Fruit fly (Drosophila melanogaster) whole organism, embryonic: ENCODE measurements around the gene Rchy1.

Experiments used
- B-H2 ChIP-seq: fragments of 200-800 bp; sonication (Bioruptor generic); optimal IDR thresholded peaks from 2 replicates; lab custom pipeline; 2018; ENCODE audit warnings: missing biosample characterization, mild to moderate bottlenecking, missing genetic modification characterization
- CG1233 ChIP-seq: fragments of 200-800 bp; sonication (Bioruptor generic); optimal IDR thresholded peaks from 4 replicates; lab custom pipeline; 2018; ENCODE audit warnings: missing biosample characterization, mild to moderate bottlenecking, missing genetic modification characterization
- CG12769 ChIP-seq: fragments of 200-800 bp; sonication (Bioruptor generic); optimal IDR thresholded peaks from 2 replicates; lab custom pipeline; 2019; ENCODE audit warnings: missing biosample characterization, mild to moderate bottlenecking, missing genetic modification characterization, moderate library complexity
- CG15601 ChIP-seq: fragments of 200-800 bp; sonication (Bioruptor generic); optimal IDR thresholded peaks from 3 replicates; lab custom pipeline; 2019; ENCODE audit warnings: missing biosample characterization, mild to moderate bottlenecking, missing genetic modification characterization, moderate library complexity
- CG17361 ChIP-seq: fragments of 200-800 bp; sonication (Bioruptor generic); IDR thresholded peaks from 3 replicates; pipeline ENCODE4 v1.3.6; 2022; ENCODE audit warnings: missing biosample characterization, missing genetic modification characterization
- CG17612 ChIP-seq: fragments of 200-800 bp; sonication (Bioruptor generic); IDR thresholded peaks from 2 replicates; pipeline ENCODE4 v1.3.6; 2022; ENCODE audit warnings: missing biosample characterization, missing genetic modification characterization
- CG1792 ChIP-seq: fragments of 200-800 bp; sonication (Bioruptor generic); optimal IDR thresholded peaks from 2 replicates; lab custom pipeline; 2016; ENCODE audit warnings: missing biosample characterization, missing genetic modification characterization
- CG2129 ChIP-seq: fragments of 200-800 bp; sonication (Bioruptor generic); IDR thresholded peaks from 2 replicates; pipeline ENCODE4 v1.3.6; 2022; ENCODE audit warnings: missing biosample characterization, missing genetic modification characterization; ENCODE audit not compliant: partially characterized antibody
- CG33557 ChIP-seq: fragments of 200-800 bp; sonication (Bioruptor generic); optimal IDR thresholded peaks from 2 replicates; lab custom pipeline; 2019; ENCODE audit warnings: missing biosample characterization, mild to moderate bottlenecking, missing genetic modification characterization, moderate library complexity
- CG4617 ChIP-seq: fragments of 200-800 bp; sonication (Bioruptor generic); optimal IDR thresholded peaks from 3 replicates; lab custom pipeline; 2016; ENCODE audit warnings: missing biosample characterization, missing genetic modification characterization, borderline replicate concordance
- CG5180 ChIP-seq: fragments of 200-800 bp; sonication (Bioruptor generic); optimal IDR thresholded peaks from 3 replicates; lab custom pipeline; 2017; ENCODE audit warnings: missing biosample characterization, missing genetic modification characterization, mild to moderate bottlenecking, moderate library complexity, missing genetic modification reagents
- CG6689 ChIP-seq: fragments of 200-800 bp; sonication (Bioruptor generic); IDR thresholded peaks from 2 replicates; pipeline ENCODE4 v1.3.6; 2022; ENCODE audit warnings: missing biosample characterization, missing genetic modification characterization
- CG7556 ChIP-seq: fragments of 200-800 bp; sonication (Bioruptor generic); optimal IDR thresholded peaks from 2 replicates; lab custom pipeline; 2017; ENCODE audit warnings: missing biosample characterization, mild to moderate bottlenecking, missing genetic modification characterization
- CG8924 ChIP-seq: fragments of 200-800 bp; optimal IDR thresholded peaks from 3 replicates; lab custom pipeline; 2019; ENCODE audit warnings: missing biosample characterization, mild to moderate bottlenecking, missing genetic modification characterization, moderate library complexity
- CG9932 ChIP-seq: fragments of 200-800 bp; sonication (Bioruptor generic); IDR thresholded peaks from 2 replicates; pipeline ENCODE4 v1.3.6; 2022; ENCODE audit warnings: missing biosample characterization, missing genetic modification characterization
- Dad ChIP-seq: fragments of 200-800 bp; sonication (Bioruptor generic); optimal IDR thresholded peaks from 3 replicates; lab custom pipeline; 2016; ENCODE audit warnings: missing biosample characterization, missing genetic modification characterization
- Dek ChIP-seq: fragments of 200-800 bp; sonication (Bioruptor generic); optimal IDR thresholded peaks from 3 replicates; lab custom pipeline; 2019; ENCODE audit warnings: missing biosample characterization, mild to moderate bottlenecking, missing genetic modification characterization, moderate library complexity
- Dref ChIP-seq: fragments of 200-800 bp; sonication (Bioruptor generic); IDR thresholded peaks from 2 replicates; pipeline ENCODE4 v1.3.6; 2022; ENCODE audit warnings: missing biosample characterization, missing genetic modification characterization
- E2f1 ChIP-seq: fragments of 200-800 bp; sonication (Bioruptor generic); IDR thresholded peaks from 2 replicates; pipeline ENCODE4 v1.3.6; 2022; ENCODE audit warnings: missing biosample characterization, missing genetic modification characterization
- Hr51 ChIP-seq, 2 experiments: fragments of 200-800 bp; sonication (Bioruptor generic); optimal IDR thresholded peaks; 2 replicates in 1 of 2; 3 replicates in 1 of 2; lab custom pipeline; 2016 to 2018; ENCODE audit warnings: missing biosample characterization in 2 of 2, missing genetic modification characterization in 2 of 2, mild to moderate bottlenecking in 1 of 2, moderate library complexity in 1 of 2
- Lpt ChIP-seq: fragments of >200 bp; optimal IDR thresholded peaks from 2 replicates; lab custom pipeline; 2018; ENCODE audit warnings: missing biosample characterization, missing genetic modification characterization
- NFAT ChIP-seq: fragments of 200-800 bp; sonication (Bioruptor generic); IDR thresholded peaks from 2 replicates; pipeline ENCODE4 v1.3.6; 2022; ENCODE audit warnings: missing biosample characterization, missing genetic modification characterization
- Pdp1 ChIP-seq, 2 experiments: fragments of 200-800 bp; sonication (Bioruptor generic); optimal IDR thresholded peaks; 3 replicates each; lab custom pipeline; 2016; ENCODE audit warnings: missing biosample characterization in 2 of 2, missing genetic modification characterization in 2 of 2, mild to moderate bottlenecking in 1 of 2, moderate library complexity in 1 of 2
- Rfx ChIP-seq: fragments of 200-800 bp; sonication (Bioruptor generic); IDR thresholded peaks from 2 replicates; pipeline ENCODE4 v1.3.6; 2022; ENCODE audit warnings: missing biosample characterization, missing genetic modification characterization
- Rx ChIP-seq: fragments of 200-800 bp; sonication (Bioruptor generic); IDR thresholded peaks from 2 replicates; pipeline ENCODE4 v1.3.6; 2022; ENCODE audit warnings: missing biosample characterization, missing genetic modification characterization
- Sin3A ChIP-seq: fragments of >200 bp; optimal IDR thresholded peaks from 2 replicates; lab custom pipeline; 2018
- Sox100B ChIP-seq: fragments of 200-800 bp; sonication (Bioruptor generic); optimal IDR thresholded peaks from 3 replicates; lab custom pipeline; 2018; ENCODE audit warnings: missing biosample characterization, mild to moderate bottlenecking, missing genetic modification characterization
- Sox102F ChIP-seq: fragments of 200-800 bp; sonication (Bioruptor generic); optimal IDR thresholded peaks from 2 replicates; lab custom pipeline; 2018; ENCODE audit warnings: missing biosample characterization, mild to moderate bottlenecking, missing genetic modification characterization, moderate library complexity
- Usf ChIP-seq: fragments of 200-800 bp; sonication (Bioruptor generic); optimal IDR thresholded peaks from 2 replicates; lab custom pipeline; 2017; ENCODE audit warnings: missing genotype, missing biosample characterization, missing genetic modification characterization
- az2 ChIP-seq: fragments of 200-800 bp; sonication (Bioruptor generic); optimal IDR thresholded peaks from 3 replicates; lab custom pipeline; 2016; ENCODE audit warnings: missing biosample characterization, missing genetic modification characterization
- bab2 ChIP-seq: fragments of 200-800 bp; sonication (Bioruptor generic); optimal IDR thresholded peaks from 2 replicates; lab custom pipeline; 2016; ENCODE audit warnings: missing biosample characterization, missing genetic modification characterization
- bowl ChIP-seq: fragments of 200-800 bp; sonication (Bioruptor generic); IDR thresholded peaks from 2 replicates; pipeline ENCODE4 v1.3.6; 2022; ENCODE audit warnings: missing biosample characterization, missing genetic modification characterization
- ftz-f1 ChIP-seq: fragments of 200-800 bp; sonication (Bioruptor generic); optimal IDR thresholded peaks from 2 replicates; lab custom pipeline; 2016; ENCODE audit warnings: missing biosample characterization, missing genetic modification characterization
- gsb-n ChIP-seq: fragments of 200-800 bp; sonication (Bioruptor generic); optimal IDR thresholded peaks from 3 replicates; lab custom pipeline; 2018; ENCODE audit warnings: missing biosample characterization, mild to moderate bottlenecking, missing genetic modification characterization
- gt ChIP-seq: fragments of 200-800 bp; sonication (Bioruptor generic); IDR thresholded peaks from 2 replicates; pipeline ENCODE4 v1.3.6; 2022; ENCODE audit warnings: missing biosample characterization, missing genetic modification characterization
- h ChIP-seq: fragments of >200 bp; optimal IDR thresholded peaks from 2 replicates; lab custom pipeline; 2017
- hbn ChIP-seq: fragments of 200-800 bp; sonication (Bioruptor generic); IDR thresholded peaks from 2 replicates; pipeline ENCODE4 v1.3.6; 2022; ENCODE audit warnings: missing biosample characterization, missing genetic modification characterization; ENCODE audit not compliant: partially characterized antibody
- kah ChIP-seq: fragments of 200-800 bp; sonication (Bioruptor generic); optimal IDR thresholded peaks from 2 replicates; lab custom pipeline; 2018; ENCODE audit warnings: missing biosample characterization, mild to moderate bottlenecking, missing genetic modification characterization
- maf-S ChIP-seq: fragments of 200-800 bp; sonication (Bioruptor generic); optimal IDR thresholded peaks from 2 replicates; lab custom pipeline; 2016; ENCODE audit warnings: missing biosample characterization, missing genetic modification characterization
- nom ChIP-seq: fragments of 200-800 bp; sonication (Bioruptor generic); optimal IDR thresholded peaks from 2 replicates; lab custom pipeline; 2017; ENCODE audit warnings: missing biosample characterization, missing genetic modification characterization, mild to moderate bottlenecking, moderate library complexity, missing genetic modification reagents
- onecut ChIP-seq: fragments of 200-800 bp; sonication (Bioruptor generic); IDR thresholded peaks from 2 replicates; pipeline ENCODE4 v1.3.6; 2022; ENCODE audit warnings: missing biosample characterization, missing genetic modification characterization
- p53 ChIP-seq: fragments of 200-800 bp; sonication (Bioruptor generic); optimal IDR thresholded peaks from 2 replicates; lab custom pipeline; 2016; ENCODE audit warnings: missing biosample characterization, missing genetic modification characterization
- pan ChIP-seq, 4 experiments: fragments of >200 bp in 3 of 4; fragments of 200-800 bp in 1 of 4; sonication (Bioruptor generic) in 1 of 4; optimal IDR thresholded peaks in 3 of 4; IDR thresholded peaks in 1 of 4; 2 replicates each; pipeline versions ENCODE4 v1.3.6 to Lab custom; 2017 to 2022; ENCODE audit warnings: missing biosample characterization in 2 of 4, missing genetic modification characterization in 2 of 4, mixed read lengths in 1 of 4
- peb ChIP-seq: fragments of 200-800 bp; sonication (Bioruptor generic); IDR thresholded peaks from 2 replicates; pipeline ENCODE4 v1.3.6; 2022; ENCODE audit warnings: missing biosample characterization, missing genetic modification characterization
- ranshi ChIP-seq: fragments of 200-800 bp; sonication (Bioruptor generic); IDR thresholded peaks from 2 replicates; pipeline ENCODE4 v1.3.6; 2022; ENCODE audit warnings: missing biosample characterization, missing genetic modification characterization
- rib ChIP-seq: fragments of 200-800 bp; sonication (Bioruptor generic); IDR thresholded peaks from 2 replicates; pipeline ENCODE4 v1.3.6; 2022; ENCODE audit warnings: missing biosample characterization, missing genetic modification characterization
- run ChIP-seq: fragments of 200-800 bp; sonication (Bioruptor generic); optimal IDR thresholded peaks from 3 replicates; lab custom pipeline; 2018; ENCODE audit warnings: missing biosample characterization, mild to moderate bottlenecking, missing genetic modification characterization
- sd ChIP-seq: fragments of 200-800 bp; sonication (Bioruptor generic); optimal IDR thresholded peaks from 3 replicates; lab custom pipeline; 2018; ENCODE audit warnings: missing biosample characterization, mild to moderate bottlenecking, missing genetic modification characterization, moderate library complexity
- shn ChIP-seq: fragments of 200-800 bp; sonication (Bioruptor generic); optimal IDR thresholded peaks from 3 replicates; lab custom pipeline; 2016; ENCODE audit warnings: missing biosample characterization, missing genetic modification characterization
- stc ChIP-seq: fragments of 200-800 bp; sonication (Bioruptor generic); IDR thresholded peaks from 2 replicates; pipeline ENCODE4 v1.3.6; 2022; ENCODE audit warnings: missing biosample characterization, missing genetic modification characterization
- toy ChIP-seq: fragments of 200-800 bp; sonication (Bioruptor generic); IDR thresholded peaks from 2 replicates; pipeline ENCODE4 v1.3.6; 2022; ENCODE audit warnings: missing biosample characterization, missing genetic modification characterization
- z ChIP-seq: fragments of 200-800 bp; sonication (Bioruptor generic); IDR thresholded peaks from 3 replicates; pipeline ENCODE4 v1.3.6; 2022; ENCODE audit warnings: missing biosample characterization, missing genetic modification characterization

Rchy1 gene

DNA sequence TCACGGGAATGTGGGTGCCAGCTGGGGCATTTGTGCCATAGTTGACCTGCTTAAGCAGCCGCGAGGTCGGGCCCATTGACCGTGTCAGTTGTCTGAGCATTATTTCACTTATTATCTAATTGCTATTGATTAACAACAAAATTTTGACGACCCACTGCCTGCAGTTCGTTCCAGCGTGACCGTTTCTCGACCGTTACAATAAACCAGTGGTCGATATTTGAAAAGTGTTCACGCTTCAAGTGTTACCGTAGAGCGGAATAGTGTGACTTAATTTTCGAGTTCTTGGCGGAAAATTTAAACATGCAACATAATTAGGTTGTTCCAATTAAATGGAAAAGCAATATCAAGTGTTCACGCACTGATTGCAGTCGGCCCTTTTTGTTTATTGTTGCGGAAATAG is 2.0 kb upstream of the Rchy1 start, which contains the start of gene HemK1 (continued):
- TF ChIP-seq NFAT (GFP tag; lab: Robert Waterston, UW) (no peak), CG6689 (GFP tag; lab: Robert Waterston, UW) (no peak), Dad (GFP tag; lab: Kevin White, UChicago) (peak; percentile 21), peb (GFP tag; lab: Robert Waterston, UW) (no peak), Pdp1 (GFP tag; optimal IDR thresholded peaks at IDR 0.05; lab: Kevin White, UChicago) (peak in 1 of 2 experiments; percentile 84), kah (peak; percentile 33), shn (GFP tag; lab: Kevin White, UChicago) (no peak), CG8924 (tag; lab: Kevin White, UChicago) (peak; percentile 3), CG17361 (GFP tag; lab: Robert Waterston, UW) (no peak), az2 (GFP tag; lab: Kevin White, UChicago) (no peak), CG15601 (peak; percentile 31), run (tag; lab: Kevin White, UChicago) (no peak), onecut (peak; percentile 78), gt (GFP tag; lab: Robert Waterston, UW) (no peak), CG17612 (no peak), bab2 (GFP tag; lab: Kevin White, UChicago) (no peak), Lpt (GFP tag; lab: Kevin White, UChicago) (no peak), z (no peak), CG4617 (GFP tag; lab: Kevin White, UChicago) (peak; percentile 55), pan (optimal IDR thresholded peaks at IDR 0.05; lab: Kevin White, UChicago) (no peak), pan (GFP tag; optimal IDR thresholded peaks at IDR 0.05 in 1 of 2, IDR thresholded peaks at IDR 0.05 in 1 of 2) (no peak), ranshi (GFP tag; lab: Robert Waterston, UW) (no peak), Sin3A (lab: Kevin White, UChicago) (peak; percentile 43), Rfx (GFP tag; lab: Robert Waterston, UW) (peak; percentile 40; the same call in 1 of the 2 replicates), CG5180 (GFP tag; lab: Kevin White, UChicago) (no peak), E2f1 (no peak), rib (no peak), bowl (GFP tag; lab: Robert Waterston, UW) (no peak), maf-S (GFP tag; lab: Kevin White, UChicago) (no peak), CG2129 (GFP tag; lab: Robert Waterston, UW) (peak; percentile 14; the same call in 1 of the 2 replicates), gsb-n (tag; lab: Kevin White, UChicago) (no peak), CG9932 (GFP tag; lab: Robert Waterston, UW) (0 out of 2 replicates have a peak, but pooled peaks have one; percentile 30), hbn (GFP tag; lab: Robert Waterston, UW) (no peak), stc (GFP tag; lab: Robert Waterston, UW) (no peak), Sox102F (GFP tag; lab: Kevin White, UChicago) (no peak), Rx (no peak), CG33557 (no peak), Usf (no peak), p53 (GFP tag; lab: Kevin White, UChicago) (peak; percentile 4), Dek (tag; lab: Kevin White, UChicago) (no peak), sd (tag; lab: Kevin White, UChicago) (no peak), Hr51 (GFP tag; optimal IDR thresholded peaks at IDR 0.05; lab: Kevin White, UChicago) (no peak), Dref (GFP tag; lab: Robert Waterston, UW) (peak; percentile 38; the same call in 1 of the 2 replicates), nom (GFP tag; lab: Kevin White, UChicago) (no peak), ftz-f1 (GFP tag; lab: Kevin White, UChicago) (peak; percentile 97), CG1792 (no peak), B-H2 (GFP tag; lab: Kevin White, UChicago) (peak; percentile 28), CG7556 (no peak), toy (no peak), CG1233 (no peak), h (lab: Kevin White, UChicago) (no peak), CG12769 (peak; percentile 50), Sox100B (GFP tag; lab: Kevin White, UChicago) (no peak)
